Fruit fly (Drosophila melanogaster) whole organism, prepupa: Measurements from ENCODE around the gene eIF4EHP.

Source experiments
- Blimp-1 ChIP-seq: fragments of 200-800 bp; sonication (Bioruptor generic); optimal IDR thresholded peaks from 3 replicates; lab custom pipeline; 2017; ENCODE audit warnings: missing biosample characterization, missing genetic modification characterization, mild to moderate bottlenecking, moderate library complexity, missing genetic modification reagents
- CG11294 ChIP-seq: fragments of 200-800 bp; sonication (Bioruptor generic); IDR thresholded peaks from 2 replicates; pipeline ENCODE4 v1.3.6; 2022; ENCODE audit warnings: missing biosample characterization, missing genetic modification characterization
- CG11902 ChIP-seq: fragments of 200-800 bp; sonication (Bioruptor generic); optimal IDR thresholded peaks from 3 replicates; lab custom pipeline; 2016; ENCODE audit warnings: missing biosample characterization, missing genetic modification characterization
- CG1621 ChIP-seq: fragments of 200-800 bp; sonication (Bioruptor generic); optimal IDR thresholded peaks from 3 replicates; lab custom pipeline; 2018; ENCODE audit warnings: missing biosample characterization, mild to moderate bottlenecking, missing genetic modification characterization
- CG16779 ChIP-seq: fragments of 200-800 bp; sonication (Bioruptor generic); optimal IDR thresholded peaks from 3 replicates; lab custom pipeline; 2017; ENCODE audit warnings: missing biosample characterization, mild to moderate bottlenecking, missing genetic modification characterization
- CG32006 ChIP-seq: fragments of 200-800 bp; sonication (Bioruptor generic); optimal IDR thresholded peaks from 3 replicates; lab custom pipeline; 2017; ENCODE audit warnings: missing biosample characterization, mild to moderate bottlenecking, missing genetic modification characterization
- CG34406 ChIP-seq: fragments of 200-800 bp; sonication (Bioruptor generic); optimal IDR thresholded peaks from 3 replicates; lab custom pipeline; 2016; ENCODE audit warnings: missing biosample characterization, missing genetic modification characterization
- CG3919 ChIP-seq: fragments of 200-800 bp; sonication (Bioruptor generic); optimal IDR thresholded peaks from 3 replicates; lab custom pipeline; 2016; ENCODE audit warnings: missing biosample characterization, missing genetic modification characterization
- CG6163 ChIP-seq: fragments of 200-800 bp; sonication (Bioruptor generic); IDR thresholded peaks from 3 replicates; pipeline ENCODE4 v1.3.6; 2022; ENCODE audit warnings: missing biosample characterization, missing genetic modification characterization
- CG6276 ChIP-seq: fragments of 200-800 bp; sonication (Bioruptor generic); optimal IDR thresholded peaks from 2 replicates; lab custom pipeline; 2017; ENCODE audit warnings: missing biosample characterization, mild to moderate bottlenecking, missing genetic modification characterization
- CG6854 ChIP-seq: fragments of 200-800 bp; sonication (Bioruptor generic); optimal IDR thresholded peaks from 2 replicates; lab custom pipeline; 2017; ENCODE audit warnings: missing biosample characterization, mild to moderate bottlenecking, missing genetic modification characterization
- CG7368 ChIP-seq: fragments of 200-800 bp; sonication (Bioruptor generic); optimal IDR thresholded peaks from 3 replicates; lab custom pipeline; 2016; ENCODE audit warnings: missing biosample characterization, missing genetic modification characterization
- CG8119 ChIP-seq: fragments of 200-800 bp; sonication (Bioruptor generic); IDR thresholded peaks from 3 replicates; pipeline ENCODE4 v1.3.6; 2022; ENCODE audit warnings: missing biosample characterization, missing genetic modification characterization
- CG8632 ChIP-seq: fragments of 200-800 bp; sonication (Bioruptor generic); optimal IDR thresholded peaks from 3 replicates; lab custom pipeline; 2016; ENCODE audit warnings: missing biosample characterization, missing genetic modification characterization
- CG9139 ChIP-seq: fragments of 200-800 bp; sonication (Bioruptor generic); optimal IDR thresholded peaks from 3 replicates; lab custom pipeline; 2017; ENCODE audit warnings: missing biosample characterization, mild to moderate bottlenecking, missing genetic modification characterization
- Eip75B ChIP-seq: fragments of 200-800 bp; sonication (Bioruptor generic); optimal IDR thresholded peaks from 3 replicates; lab custom pipeline; 2016; ENCODE audit warnings: missing biosample characterization, missing genetic modification characterization
- Eip78C ChIP-seq: fragments of 200-800 bp; sonication (Bioruptor generic); peaks from one replicate; lab custom pipeline; 2016; ENCODE audit warnings: missing biosample characterization, missing genetic modification characterization
- Eip93F ChIP-seq: fragments of 200-800 bp; sonication (Bioruptor generic); optimal IDR thresholded peaks from 2 replicates; lab custom pipeline; 2016; ENCODE audit warnings: missing biosample characterization, mild to moderate bottlenecking, missing genetic modification characterization
- Ets96B ChIP-seq: fragments of 200-800 bp; optimal IDR thresholded peaks from 2 replicates; lab custom pipeline; 2019; ENCODE audit warnings: missing biosample characterization, mild to moderate bottlenecking, missing genetic modification characterization, moderate library complexity
- Gug ChIP-seq: fragments of 200-800 bp; sonication (Bioruptor generic); IDR thresholded peaks from 2 replicates; pipeline ENCODE4 v1.3.6; 2022; ENCODE audit warnings: missing biosample characterization, missing genetic modification characterization
- Hr38 ChIP-seq: sonication (Bioruptor generic); optimal IDR thresholded peaks from 2 replicates; lab custom pipeline; 2016; ENCODE audit warnings: missing biosample characterization, missing genetic modification characterization
- Hr39 ChIP-seq: fragments of 200-800 bp; sonication (Bioruptor generic); optimal IDR thresholded peaks from 2 replicates; lab custom pipeline; 2016; ENCODE audit warnings: missing biosample characterization, missing genetic modification characterization
- Hr4 ChIP-seq: fragments of 200-800 bp; sonication (Bioruptor generic); optimal IDR thresholded peaks from 3 replicates; lab custom pipeline; 2016; ENCODE audit warnings: missing biosample characterization, missing genetic modification characterization
- Lpt ChIP-seq: fragments of 200-800 bp; sonication (Bioruptor generic); optimal IDR thresholded peaks from 3 replicates; lab custom pipeline; 2016; ENCODE audit warnings: missing biosample characterization, missing genetic modification characterization
- Met ChIP-seq: fragments of 200-800 bp; sonication (Bioruptor generic); optimal IDR thresholded peaks from 3 replicates; lab custom pipeline; 2016; ENCODE audit warnings: missing biosample characterization, missing genetic modification characterization
- Sox14 ChIP-seq: fragments of 200-800 bp; sonication (Bioruptor generic); optimal IDR thresholded peaks from 3 replicates; lab custom pipeline; 2016; ENCODE audit warnings: missing biosample characterization, missing genetic modification characterization
- achi ChIP-seq: fragments of 200-800 bp; sonication (Bioruptor generic); optimal IDR thresholded peaks from 3 replicates; lab custom pipeline; 2016; ENCODE audit warnings: missing biosample characterization, missing genetic modification characterization
- acj6 ChIP-seq: fragments of 200-800 bp; sonication (Bioruptor generic); optimal IDR thresholded peaks from 3 replicates; lab custom pipeline; 2016; ENCODE audit warnings: missing biosample characterization, missing genetic modification characterization
- cyc ChIP-seq: fragments of 200-800 bp; sonication (Bioruptor generic); optimal IDR thresholded peaks from 3 replicates; lab custom pipeline; 2016; ENCODE audit warnings: missing biosample characterization, missing genetic modification characterization
- dac ChIP-seq: fragments of 200-800 bp; sonication (Bioruptor generic); optimal IDR thresholded peaks from 2 replicates; lab custom pipeline; 2017; ENCODE audit warnings: missing biosample characterization, mild to moderate bottlenecking, missing genetic modification characterization
- dsx ChIP-seq: fragments of 200-800 bp; optimal IDR thresholded peaks from 3 replicates; lab custom pipeline; 2019; ENCODE audit warnings: missing biosample characterization, mild to moderate bottlenecking, missing genetic modification characterization, moderate library complexity; ENCODE audit not compliant: poor library complexity, severe bottlenecking
- eg ChIP-seq: fragments of 200-800 bp; sonication (Bioruptor generic); IDR thresholded peaks from 3 replicates; pipeline ENCODE4 v1.3.6; 2022; ENCODE audit warnings: missing biosample characterization, missing genetic modification characterization
- esn ChIP-seq: fragments of 200-800 bp; sonication (Bioruptor generic); optimal IDR thresholded peaks from 2 replicates; lab custom pipeline; 2016; ENCODE audit warnings: missing biosample characterization, mild to moderate bottlenecking, missing genetic modification characterization, moderate library complexity
- fd59A ChIP-seq: fragments of 200-800 bp; sonication (Bioruptor generic); optimal IDR thresholded peaks from 2 replicates; lab custom pipeline; 2017; ENCODE audit warnings: missing biosample characterization, mild to moderate bottlenecking, missing genetic modification characterization, missing genetic modification reagents
- fd85E ChIP-seq: fragments of 200-800 bp; sonication (Bioruptor generic); optimal IDR thresholded peaks from 3 replicates; lab custom pipeline; 2016; ENCODE audit warnings: missing biosample characterization, missing genetic modification characterization
- fkh ChIP-seq: fragments of 200-800 bp; sonication (Bioruptor generic); optimal IDR thresholded peaks from 3 replicates; lab custom pipeline; 2017; ENCODE audit warnings: missing biosample characterization, mild to moderate bottlenecking, missing genetic modification characterization, moderate library complexity
- net ChIP-seq: fragments of 200-800 bp; sonication (Bioruptor generic); optimal IDR thresholded peaks from 3 replicates; lab custom pipeline; 2016; ENCODE audit warnings: missing biosample characterization, missing genetic modification characterization
- pdm3 ChIP-seq: fragments of 200-800 bp; sonication (Bioruptor generic); optimal IDR thresholded peaks from 3 replicates; lab custom pipeline; 2016; ENCODE audit warnings: missing biosample characterization, missing genetic modification characterization
- salr ChIP-seq, 2 experiments: fragments of 200-800 bp; sonication (Bioruptor generic); optimal IDR thresholded peaks; 3 replicates each; lab custom pipeline; 2016 to 2018; ENCODE audit warnings: missing biosample characterization in 2 of 2, missing genetic modification characterization in 2 of 2, mild to moderate bottlenecking in 1 of 2
- ss ChIP-seq, 2 experiments: fragments of 200-800 bp; sonication (Bioruptor generic); optimal IDR thresholded peaks; 2 replicates in 1 of 2; 3 replicates in 1 of 2; lab custom pipeline; 2017 to 2018; ENCODE audit warnings: mild to moderate bottlenecking in 2 of 2, missing biosample characterization in 2 of 2, missing genetic modification characterization in 2 of 2, moderate library complexity in 1 of 2
- svp ChIP-seq: fragments of 200-800 bp; sonication (Bioruptor generic); peaks from one replicate; lab custom pipeline; 2016; ENCODE audit warnings: missing biosample characterization, missing genetic modification characterization
- topi ChIP-seq: fragments of 200-800 bp; sonication (Bioruptor generic); optimal IDR thresholded peaks from 3 replicates; lab custom pipeline; 2016; ENCODE audit warnings: missing biosample characterization, missing genetic modification characterization
- vri ChIP-seq: fragments of 200-800 bp; sonication (Bioruptor generic); optimal IDR thresholded peaks from 3 replicates; lab custom pipeline; 2016; ENCODE audit warnings: missing biosample characterization, mild to moderate bottlenecking, missing genetic modification characterization

eIF4EHP gene

DNA sequence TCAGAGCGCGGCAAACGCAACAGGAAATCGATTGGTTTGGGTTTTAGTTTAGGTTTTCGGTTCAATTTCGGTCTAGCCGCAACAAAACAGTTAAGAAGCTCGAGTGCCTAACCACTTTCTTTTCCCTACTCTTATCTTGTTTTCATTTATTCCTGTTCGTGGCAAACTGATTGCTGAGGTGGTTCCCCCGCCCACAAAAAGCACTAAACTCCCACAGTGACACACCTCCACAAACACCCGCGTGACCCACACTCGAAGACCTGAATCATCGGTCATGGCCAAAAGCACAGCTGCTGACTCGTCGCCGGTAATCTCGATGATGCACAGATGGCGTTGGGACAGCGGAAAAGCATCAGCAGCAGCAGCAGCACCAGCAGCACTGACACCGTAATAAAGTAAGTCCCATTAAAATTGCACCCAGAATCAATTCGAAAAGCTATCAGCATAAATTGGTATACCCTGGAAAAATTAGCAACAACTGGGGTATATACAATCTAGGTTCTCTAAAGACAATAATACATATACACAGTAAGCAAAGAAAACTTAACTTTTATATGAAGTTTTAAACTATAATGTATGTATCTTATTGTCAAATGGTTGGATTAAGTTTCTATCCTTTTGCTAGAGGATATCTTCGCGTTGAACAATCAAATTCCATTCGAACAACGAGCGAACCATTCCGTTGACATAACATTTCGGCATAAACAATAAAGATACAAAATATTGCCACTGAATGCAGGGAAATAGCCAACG is 82.9 kb downstream of the eIF4EHP start (continued):
- TF ChIP-seq Sox14 (peak; percentile 35), topi (GFP tag; lab: Kevin White, UChicago) (peak; percentile 11), CG8632 (no peak), Ets96B (tag; lab: Kevin White, UChicago) (peak; percentile 12), CG11902 (GFP tag; lab: Kevin White, UChicago) (no peak), Hr4 (GFP tag; lab: Kevin White, UChicago) (peak; percentile 25), fkh (GFP tag; lab: Kevin White, UChicago) (no peak), Lpt (GFP tag; lab: Kevin White, UChicago) (no peak), Eip75B (GFP tag; lab: Kevin White, UChicago) (peak; percentile 0), dsx (GFP tag; lab: Kevin White, UChicago) (no peak), Eip78C (GFP tag; lab: Kevin White, UChicago) (peak; percentile 74), eg (peak; percentile 44; the same call in 2 of the 3 replicates), Hr39 (GFP tag; lab: Kevin White, UChicago) (peak; percentile 53), svp (GFP tag; lab: Kevin White, UChicago) (peak; percentile 77), CG1621 (tag; lab: Kevin White, UChicago) (no peak), CG3919 (GFP tag; lab: Kevin White, UChicago) (peak; percentile 10), achi (GFP tag; lab: Kevin White, UChicago) (peak; percentile 41), CG34406 (GFP tag; lab: Kevin White, UChicago) (no peak), acj6 (peak; percentile 22), net (GFP tag; lab: Kevin White, UChicago) (no peak), CG6854 (GFP tag; lab: Kevin White, UChicago) (no peak), CG9139 (no peak), CG32006 (peak; percentile 58), CG6276 (GFP tag; lab: Kevin White, UChicago) (no peak), fd85E (GFP tag; lab: Kevin White, UChicago) (no peak), ss (GFP tag; optimal IDR thresholded peaks at IDR 0.05; lab: Kevin White, UChicago) (no peak), Blimp-1 (GFP tag; lab: Kevin White, UChicago) (no peak), CG7368 (GFP tag; lab: Kevin White, UChicago) (no peak), dac (GFP tag; lab: Kevin White, UChicago) (no peak), esn (GFP tag; lab: Kevin White, UChicago) (peak; percentile 30), Eip93F (no peak), CG11294 (no peak), salr (GFP tag; optimal IDR thresholded peaks at IDR 0.05; lab: Kevin White, UChicago) (no peak)

- TF ChIP-seq Met (GFP tag; lab: Kevin White, UChicago), result no peak
- no peak for TF ChIP-seq vri
- no peak for TF ChIP-seq CG6276 (GFP tag; lab: Kevin White, UChicago)
- no peak for TF ChIP-seq fd59A (GFP tag; lab: Kevin White, UChicago)
- TF ChIP-seq fkh (GFP tag; lab: Kevin White, UChicago), result no peak
- TF ChIP-seq achi (GFP tag; lab: Kevin White, UChicago), result no peak
- TF ChIP-seq Lpt (GFP tag; lab: Kevin White, UChicago), result no peak
- TF ChIP-seq Gug (GFP tag; lab: Robert Waterston, UW), result no peak
- TF ChIP-seq CG6163 (GFP tag; lab: Robert Waterston, UW), result no peak
- TF ChIP-seq CG8119, result no peak
- TF ChIP-seq topi (GFP tag; lab: Kevin White, UChicago), result no peak
- TF ChIP-seq Eip78C (GFP tag; lab: Kevin White, UChicago), result no peak
- no peak for TF ChIP-seq CG16779 (tag; lab: Kevin White, UChicago)
- TF ChIP-seq esn (GFP tag; lab: Kevin White, UChicago), result no peak
- TF ChIP-seq Hr38 (GFP tag; lab: Kevin White, UChicago), result no peak
- TF ChIP-seq pdm3, result no peak
- no peak for TF ChIP-seq cyc (GFP tag; lab: Kevin White, UChicago)
These were observed 84.1 kb downstream of the eIF4EHP start for dm6 chr3R:24024688-24025087.
